Fruit fly (Drosophila melanogaster) S2 (cell line): Measurements from ENCODE around the gene CG31093.

ENCODE experiments used
- CG8478 ChIP-seq: fragments of >200 bp; optimal IDR thresholded peaks from 2 replicates; lab custom pipeline; 2018
- CTCF ChIP-seq, 2 experiments: fragments of >200 bp; optimal IDR thresholded peaks; 2 replicates each; lab custom pipeline; 2018

DNA sequence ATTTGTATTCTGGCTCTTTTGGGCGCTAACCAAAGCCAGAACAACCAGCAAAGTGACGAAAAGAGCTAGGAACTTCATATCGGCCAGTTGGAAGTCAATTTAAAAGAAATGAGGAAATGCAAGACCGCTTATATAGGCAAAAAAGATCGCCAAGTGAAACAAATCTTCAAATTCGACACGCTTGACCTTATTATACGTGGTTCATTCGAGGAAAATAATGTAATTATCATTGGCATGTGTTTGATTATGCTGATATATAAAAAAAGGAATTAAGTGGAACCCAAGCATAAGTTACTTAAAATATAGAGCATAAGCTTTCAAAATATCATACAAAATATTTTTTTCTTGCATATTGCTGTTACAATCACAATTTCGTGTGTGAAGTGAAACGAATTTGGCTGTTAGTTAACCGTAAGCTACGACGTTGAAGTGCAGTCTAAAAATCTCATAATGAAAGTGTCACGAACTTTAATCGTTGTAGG lies 41.6 kb upstream of the CG31093 start, which contains the start of the genes Mst57Da and alpha4GT2:
- TF ChIP-seq CG8478 (lab: Kevin White, UChicago) (no peak), CTCF (optimal IDR thresholded peaks at IDR 0.05; lab: Kevin White, UChicago) (no peak)
